Fruit fly (Drosophila melanogaster) whole organism, wandering third instar larva: ENCODE measurements around the gene mge.

Experiments used
- Dif ChIP-seq: fragments of 200-275, 200-300 bp; sonication (Bioruptor generic); optimal IDR thresholded peaks from 2 replicates; lab custom pipeline; 2018; ENCODE audit warnings: missing biosample characterization, missing genetic modification characterization; ENCODE audit not compliant: partially characterized antibody
- HLH106 ChIP-seq: fragments of 200-800 bp; optimal IDR thresholded peaks from 3 replicates; lab custom pipeline; 2019; ENCODE audit warnings: missing biosample characterization, mild to moderate bottlenecking, missing genetic modification characterization, moderate library complexity
- ey ChIP-seq: fragments of 200-800 bp; sonication (Bioruptor generic); optimal IDR thresholded peaks from 2 replicates; lab custom pipeline; 2016; ENCODE audit warnings: missing biosample characterization, missing genetic modification characterization
- fru ChIP-seq: fragments of 200-800 bp; sonication (Bioruptor generic); optimal IDR thresholded peaks from 3 replicates; lab custom pipeline; 2016; ENCODE audit warnings: missing biosample characterization, mild to moderate bottlenecking, missing genetic modification characterization
- jim ChIP-seq: fragments of 175-275, 200-325 bp; sonication (Bioruptor generic); optimal IDR thresholded peaks from 2 replicates; lab custom pipeline; 2016; ENCODE audit warnings: missing biosample characterization, mild to moderate bottlenecking, missing genetic modification characterization
- lola ChIP-seq: fragments of >200 bp; optimal IDR thresholded peaks from 2 replicates; lab custom pipeline; 2017; ENCODE audit warnings: missing biosample characterization, missing genetic modification characterization
- psq ChIP-seq: fragments of 200-800 bp; sonication (Bioruptor generic); optimal IDR thresholded peaks from 3 replicates; lab custom pipeline; 2017; ENCODE audit warnings: missing biosample characterization, mild to moderate bottlenecking, missing genetic modification characterization, moderate library complexity
- sage ChIP-seq: fragments of 200-800 bp; sonication (Bioruptor generic); optimal IDR thresholded peaks from 2 replicates; lab custom pipeline; 2016; ENCODE audit warnings: missing biosample characterization, mild to moderate bottlenecking, missing genetic modification characterization

DNA sequence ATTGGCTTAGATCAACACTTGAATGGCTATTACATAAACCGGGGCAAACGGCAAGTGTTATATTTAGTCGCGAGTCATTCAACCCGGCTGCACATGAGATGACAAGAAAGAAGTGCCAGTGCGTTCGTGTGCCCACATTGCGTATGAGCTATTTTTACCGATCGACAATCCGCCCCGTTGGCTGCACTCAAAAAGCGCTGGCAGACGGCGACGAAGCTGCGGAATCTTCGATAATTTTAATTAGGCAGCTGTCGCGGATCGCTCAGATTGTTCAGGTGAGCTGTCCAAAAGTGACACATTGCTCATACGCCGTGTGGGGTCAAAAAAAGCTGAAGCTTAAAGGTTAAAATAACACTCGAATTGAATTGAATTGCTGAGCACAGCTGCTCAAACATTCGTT, 24.4 kb upstream of the mge start:
- TF ChIP-seq HLH106 (tag; lab: Kevin White, UChicago) (no peak), psq (GFP tag; lab: Kevin White, UChicago) (no peak), lola (GFP tag; lab: Kevin White, UChicago) (no peak), Dif (GFP tag; lab: Kevin White, UChicago) (no peak), fru (GFP tag; lab: Kevin White, UChicago) (no peak), ey (GFP tag; lab: Kevin White, UChicago) (no peak), jim (GFP tag; lab: Kevin White, UChicago) (no peak), sage (GFP tag; lab: Kevin White, UChicago) (no peak)
